Worm (Caenorhabditis elegans) whole organism, young adult: ENCODE data around the gene R09A8.9.

Source experiments
- ama-1 ChIP-seq, 3 experiments: fragments of 150-350 bp in 1 of 3; sonication (generic microtip) in 2 of 3; optimal IDR thresholded peaks; 2 replicates each; lab custom pipeline; 2014 to 2018; ENCODE audit warnings: missing biosample characterization in 2 of 3, missing genetic modification characterization in 2 of 3, missing genetic modification reagents in 2 of 3
- ceh-58 ChIP-seq: fragments of 200-800 bp; sonication (Bioruptor generic); IDR thresholded peaks from 2 replicates; pipeline ENCODE4 v1.3.6; 2022; ENCODE audit warnings: missing genetic modification characterization, missing compliant biosample characterization
- ceh-91 ChIP-seq: fragments of 200-800 bp; sonication (Bioruptor generic); IDR thresholded peaks from 2 replicates; pipeline ENCODE4 v1.3.6; 2022; ENCODE audit warnings: missing genetic modification reagents, missing genetic modification characterization, missing compliant biosample characterization
- hsf-1 ChIP-seq: fragments of 200-800 bp; sonication (Bioruptor generic); IDR thresholded peaks from 2 replicates; pipeline ENCODE4 v1.3.6; 2022; ENCODE audit warnings: missing genetic modification reagents, missing genetic modification characterization, missing compliant biosample characterization
- rpc-1 ChIP-seq, 2 experiments: fragments of 150-350 bp in 1 of 2; sonication (generic microtip) in 1 of 2; optimal IDR thresholded peaks; 2 replicates each; lab custom pipeline; 2014 to 2018; ENCODE audit warnings: missing biosample characterization in 1 of 2, missing genetic modification characterization in 1 of 2, missing genetic modification reagents in 1 of 2, missing genotype in 1 of 2

DNA sequence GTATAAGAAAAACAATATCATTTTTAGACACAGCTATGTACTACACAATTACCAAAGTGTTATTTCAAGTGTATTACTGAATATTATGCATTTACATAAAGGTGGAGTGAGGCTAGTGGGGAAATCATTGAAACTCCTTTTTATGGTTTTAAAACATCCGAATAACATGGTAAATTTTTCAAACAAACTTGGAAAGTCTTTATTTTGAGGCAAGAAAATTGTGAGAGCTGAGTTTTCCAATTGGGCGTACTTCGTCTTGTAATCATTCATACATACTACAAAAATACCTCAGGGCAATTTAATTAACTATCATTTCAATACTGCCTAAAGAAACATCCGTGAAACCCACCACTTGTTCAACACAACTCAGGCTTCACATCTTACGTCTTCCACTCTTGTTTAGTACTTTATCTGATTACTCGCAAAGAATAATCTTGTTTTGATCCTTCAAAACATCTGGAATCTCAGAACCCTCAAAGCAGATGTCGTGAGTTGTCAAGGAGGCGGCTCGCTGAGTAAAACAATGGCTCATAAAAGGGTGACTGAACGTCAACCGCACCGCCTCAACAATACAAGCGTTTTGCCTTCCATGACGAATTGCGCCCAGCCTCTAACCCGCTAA is 42.9 kb downstream of the R09A8.9 start, which contains the start of gene zmp-5:
- TF ChIP-seq ceh-91 (GFP tag; lab: Robert Waterston, UW) (no peak), hsf-1 (no peak), ama-1 (optimal IDR thresholded peaks at IDR 0.05; lab: Kevin White, UChicago) (no peak), ama-1 (GFP tag; optimal IDR thresholded peaks at IDR 0.05; lab: Kevin White, UChicago) (no peak), rpc-1 (optimal IDR thresholded peaks at IDR 0.05; lab: Kevin White, UChicago) (no peak), rpc-1 (tag; optimal IDR thresholded peaks at IDR 0.05; lab: Kevin White, UChicago) (no peak), ceh-58 (GFP tag; lab: Robert Waterston, UW) (no peak)
